Worm (Caenorhabditis elegans) whole organism, young adult: Measurements from ENCODE around the gene myrf-1.

ENCODE experiments used
- B0035.1 ChIP-seq: sonication (generic microtip); optimal IDR thresholded peaks from 2 replicates; lab custom pipeline; 2016; ENCODE audit warnings: missing genetic modification characterization, mild to moderate bottlenecking, missing compliant biosample characterization, missing genotype, missing genetic modification reagents
- B0261.1 ChIP-seq: sonication (generic microtip); optimal IDR thresholded peaks from 2 replicates; lab custom pipeline; 2016; ENCODE audit warnings: mild to moderate bottlenecking, missing genetic modification characterization, moderate library complexity, missing compliant biosample characterization
- C17E4.6 ChIP-seq: fragments of 200-800 bp; sonication (Bioruptor generic); IDR thresholded peaks from 2 replicates; pipeline ENCODE4 v1.3.6; 2022; ENCODE audit warnings: missing genetic modification reagents, missing genetic modification characterization, missing compliant biosample characterization
- K11D2.4 ChIP-seq: fragments of 200-800 bp; sonication (Bioruptor generic); IDR thresholded peaks from 2 replicates; pipeline ENCODE4 v1.3.6; 2022; ENCODE audit warnings: missing genetic modification reagents, missing genetic modification characterization, missing compliant biosample characterization
- T07F8.4 ChIP-seq: sonication (generic microtip); optimal IDR thresholded peaks from 2 replicates; lab custom pipeline; 2016; ENCODE audit warnings: mild to moderate bottlenecking, missing genetic modification characterization, moderate library complexity, missing compliant biosample characterization
- Y79H2A.3 ChIP-seq: fragments of 200-800 bp; sonication (Bioruptor generic); conservative IDR thresholded peaks from 2 replicates; pipeline ENCODE4 v1.3.6; 2022; ENCODE audit warnings: missing genetic modification reagents, missing genetic modification characterization, missing compliant biosample characterization
- aptf-2 ChIP-seq: fragments of 200-800 bp; sonication (Bioruptor generic); conservative IDR thresholded peaks from 2 replicates; pipeline ENCODE4 v1.3.6; 2022; ENCODE audit warnings: missing genetic modification reagents, missing genetic modification characterization, missing compliant biosample characterization
- atf-7 ChIP-seq: sonication (generic microtip); optimal IDR thresholded peaks from 2 replicates; lab custom pipeline; 2017; ENCODE audit warnings: mild to moderate bottlenecking, missing genetic modification characterization, missing compliant biosample characterization
- athp-1 ChIP-seq: sonication (generic microtip); optimal IDR thresholded peaks from 2 replicates; lab custom pipeline; 2017; ENCODE audit warnings: mild to moderate bottlenecking, missing genetic modification characterization, missing compliant biosample characterization
- attf-3 ChIP-seq: fragments of 200-800 bp; sonication (Bioruptor generic); conservative IDR thresholded peaks from 2 replicates; pipeline ENCODE4 v1.3.6; 2022; ENCODE audit warnings: missing genetic modification reagents, missing genetic modification characterization, missing compliant biosample characterization
- bed-1 ChIP-seq: fragments of 200-800 bp; sonication (Bioruptor generic); IDR thresholded peaks from 2 replicates; pipeline ENCODE4 v1.3.6; 2022; ENCODE audit warnings: missing genetic modification reagents, missing genetic modification characterization, missing compliant biosample characterization
- ceh-40 ChIP-seq: fragments of 200-800 bp; sonication (Bioruptor generic); IDR thresholded peaks from 2 replicates; pipeline ENCODE4 v1.3.6; 2022; ENCODE audit warnings: missing genetic modification characterization, missing compliant biosample characterization
- efl-1 ChIP-seq: fragments of 150-350 bp; optimal IDR thresholded peaks from 2 replicates; lab custom pipeline; 2014; ENCODE audit warnings: missing biosample characterization, missing genetic modification reagents, missing genetic modification characterization
- egl-18 ChIP-seq: fragments of 200-800 bp; sonication (Bioruptor generic); IDR thresholded peaks from 2 replicates; pipeline ENCODE4 v1.3.6; 2022; ENCODE audit warnings: missing genetic modification reagents, missing genetic modification characterization, missing compliant biosample characterization
- egl-44 ChIP-seq: fragments of 200-800 bp; sonication (Bioruptor generic); IDR thresholded peaks from 2 replicates; pipeline ENCODE4 v1.3.6; 2022; ENCODE audit warnings: missing genetic modification reagents, missing genetic modification characterization, missing compliant biosample characterization
- ekl-4 ChIP-seq: fragments of 200-800 bp; sonication (Bioruptor generic); IDR thresholded peaks from 2 replicates; pipeline ENCODE4 v1.3.6; 2022; ENCODE audit warnings: missing genetic modification reagents, missing genetic modification characterization, missing compliant biosample characterization
- fkh-3 ChIP-seq: sonication (generic microtip); optimal IDR thresholded peaks from 2 replicates; lab custom pipeline; 2016; ENCODE audit warnings: mild to moderate bottlenecking, missing genetic modification characterization, missing compliant biosample characterization
- him-1 ChIP-seq: sonication (generic microtip); optimal IDR thresholded peaks from 2 replicates; lab custom pipeline; 2016; ENCODE audit warnings: missing genotype, missing genetic modification reagents, missing genetic modification characterization, missing compliant biosample characterization
- hmg-1.2 ChIP-seq: fragments of 200-800 bp; sonication (Bioruptor generic); IDR thresholded peaks from 2 replicates; pipeline ENCODE4 v1.3.6; 2022; ENCODE audit warnings: missing genetic modification reagents, missing genetic modification characterization, missing compliant biosample characterization
- lag-1 ChIP-seq: fragments of 200-800 bp; sonication (Bioruptor generic); IDR thresholded peaks from 2 replicates; pipeline ENCODE4 v1.3.6; 2022; ENCODE audit warnings: missing genetic modification reagents, missing genetic modification characterization, missing compliant biosample characterization
- lin-35 ChIP-seq, 3 experiments: fragments of 150-350 bp in 2 of 3; sonication (generic microtip) in 1 of 3; optimal IDR thresholded peaks; 2 replicates each; lab custom pipeline; 2014 to 2018; ENCODE audit warnings: missing biosample characterization in 3 of 3, missing genetic modification characterization in 3 of 3, missing genetic modification reagents in 3 of 3
- lin-40 ChIP-seq: sonication (generic microtip); optimal IDR thresholded peaks from 2 replicates; lab custom pipeline; 2016; ENCODE audit warnings: missing genetic modification characterization, mild to moderate bottlenecking, missing compliant biosample characterization, missing genotype, missing genetic modification reagents
- lin-54 ChIP-seq: fragments of 200-800 bp; sonication (Bioruptor generic); optimal IDR thresholded peaks from 2 replicates; lab custom pipeline; 2018; ENCODE audit warnings: mild to moderate bottlenecking, missing genetic modification characterization, missing compliant biosample characterization
- madf-8 ChIP-seq: fragments of 200-800 bp; sonication (Bioruptor generic); conservative IDR thresholded peaks from 2 replicates; pipeline ENCODE4 v1.3.6; 2022; ENCODE audit warnings: missing genetic modification reagents, missing genetic modification characterization, missing compliant biosample characterization
- nhr-179 ChIP-seq: sonication (generic microtip); optimal IDR thresholded peaks from 2 replicates; lab custom pipeline; 2016; ENCODE audit warnings: mild to moderate bottlenecking, missing genetic modification characterization, missing compliant biosample characterization
- nhr-80 ChIP-seq: sonication (generic microtip); optimal IDR thresholded peaks from 2 replicates; lab custom pipeline; 2016; ENCODE audit warnings: missing genetic modification characterization, missing compliant biosample characterization
- rec-8 ChIP-seq, 2 experiments: sonication (generic microtip); optimal IDR thresholded peaks; 2 replicates each; lab custom pipeline; 2016; ENCODE audit warnings: mild to moderate bottlenecking in 2 of 2, missing genetic modification characterization in 2 of 2, missing genetic modification reagents in 2 of 2, missing genotype in 2 of 2, missing biosample characterization in 1 of 2, missing compliant biosample characterization in 1 of 2, moderate library complexity in 1 of 2
- repo-1 ChIP-seq: sonication (generic microtip); optimal IDR thresholded peaks from 2 replicates; lab custom pipeline; 2017; ENCODE audit warnings: mild to moderate bottlenecking, missing genetic modification characterization, missing compliant biosample characterization
- snpc-1.1 ChIP-seq: sonication (generic microtip); optimal IDR thresholded peaks from 2 replicates; lab custom pipeline; 2017; ENCODE audit warnings: missing genetic modification characterization, mild to moderate bottlenecking, missing compliant biosample characterization, antibody characterized with exemption, moderate library complexity, missing genotype, missing genetic modification reagents; ENCODE audit not compliant: insufficient read depth
- snpc-4 ChIP-seq, 5 experiments: fragments of 150-350 bp in 1 of 5; sonication (generic microtip) in 4 of 5; optimal IDR thresholded peaks; 2 replicates each; lab custom pipeline; 2014 to 2018; ENCODE audit warnings: missing genetic modification characterization in 5 of 5, missing biosample characterization in 3 of 5, antibody characterized with exemption in 2 of 5, mild to moderate bottlenecking in 2 of 5, missing compliant biosample characterization in 2 of 5, missing genotype in 2 of 5, moderate library complexity in 2 of 5, missing genetic modification reagents in 1 of 5
- tbp1 ChIP-seq: fragments of 200-800 bp; sonication (Bioruptor generic); optimal IDR thresholded peaks from 2 replicates; lab custom pipeline; 2018; ENCODE audit warnings: mild to moderate bottlenecking, missing genetic modification characterization, missing compliant biosample characterization
- unc-130 ChIP-seq: sonication (generic microtip); optimal IDR thresholded peaks from 2 replicates; lab custom pipeline; 2016; ENCODE audit warnings: missing genetic modification reagents, missing genetic modification characterization, missing compliant biosample characterization
- xnd-1 ChIP-seq: sonication (generic microtip); optimal IDR thresholded peaks from 2 replicates; lab custom pipeline; 2016; ENCODE audit warnings: missing genotype, missing genetic modification reagents, missing genetic modification characterization, missing compliant biosample characterization
- zfh-2 ChIP-seq: fragments of 200-800 bp; sonication (Bioruptor generic); conservative IDR thresholded peaks from 2 replicates; pipeline ENCODE4 v1.3.6; 2022; ENCODE audit warnings: missing genetic modification reagents, missing genetic modification characterization, missing compliant biosample characterization
- ztf-26 ChIP-seq: sonication (generic microtip); optimal IDR thresholded peaks from 2 replicates; lab custom pipeline; 2017; ENCODE audit warnings: missing genetic modification characterization, missing compliant biosample characterization
- ztf-28 ChIP-seq: fragments of 200-800 bp; sonication (Bioruptor generic); IDR thresholded peaks from 2 replicates; pipeline ENCODE4 v1.3.6; 2022; ENCODE audit warnings: missing genetic modification reagents, missing genetic modification characterization, missing compliant biosample characterization

Gene myrf-1

DNA sequence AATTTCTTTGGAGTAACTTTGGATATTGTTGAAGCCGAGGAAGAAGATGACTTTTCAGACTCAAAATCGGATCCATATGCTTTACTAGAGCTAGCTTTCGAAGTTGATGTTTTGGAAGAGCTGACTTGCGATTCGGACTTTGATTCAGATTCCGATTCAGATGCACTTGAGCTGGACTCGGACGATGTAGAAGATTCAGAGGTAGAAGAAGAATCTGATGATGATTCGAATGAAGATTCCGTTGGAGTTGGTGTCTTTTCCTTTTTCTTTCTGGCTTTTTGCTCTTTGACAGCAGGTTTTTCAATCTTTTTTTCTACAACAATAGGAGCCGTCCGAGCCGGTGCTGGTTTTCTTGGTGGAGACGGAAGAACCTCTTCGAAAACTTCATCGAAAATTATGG lies 5.6 kb upstream of the myrf-1 start:
- TF ChIP-seq ztf-26 (no peak), rec-8 (tag; optimal IDR thresholded peaks at IDR 0.05; lab: Kevin White, UChicago) (no peak), fkh-3 (tag; lab: Kevin White, UChicago) (no peak), tbp1 (GFP tag; lab: Kevin White, UChicago) (no peak), lin-54 (GFP tag; lab: Kevin White, UChicago) (no peak), snpc-4 (GFP tag; optimal IDR thresholded peaks at IDR 0.05; lab: Kevin White, UChicago) (no peak), snpc-4 (tag; optimal IDR thresholded peaks at IDR 0.05; lab: Kevin White, UChicago) (no peak), lag-1 (GFP tag; lab: Robert Waterston, UW) (no peak), C17E4.6 (GFP tag; lab: Robert Waterston, UW) (no peak)

DNA sequence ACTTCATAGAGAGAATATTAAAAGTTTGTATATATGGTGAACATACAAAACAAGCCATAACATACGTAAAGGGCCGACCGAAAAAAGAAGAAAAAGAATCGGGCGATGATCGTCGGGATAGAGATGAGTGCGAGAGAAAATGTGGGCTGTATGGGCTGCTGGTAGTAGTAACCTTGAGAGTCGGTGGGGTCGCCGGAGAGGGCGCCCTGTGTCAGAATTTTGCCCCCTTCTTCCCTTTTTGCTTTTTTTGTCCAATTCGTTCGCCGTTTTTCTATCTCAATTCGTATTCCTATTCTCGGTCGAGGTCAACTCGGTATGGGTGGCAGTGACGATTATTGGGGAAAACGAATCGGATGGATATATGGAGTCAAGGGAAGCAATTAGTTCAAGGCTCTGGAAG lies 3.6 kb upstream of the myrf-1 start:
- no peak for TF ChIP-seq egl-18 (GFP tag; lab: Robert Waterston, UW)
- TF ChIP-seq, all 124 proteins: peak for 0

DNA sequence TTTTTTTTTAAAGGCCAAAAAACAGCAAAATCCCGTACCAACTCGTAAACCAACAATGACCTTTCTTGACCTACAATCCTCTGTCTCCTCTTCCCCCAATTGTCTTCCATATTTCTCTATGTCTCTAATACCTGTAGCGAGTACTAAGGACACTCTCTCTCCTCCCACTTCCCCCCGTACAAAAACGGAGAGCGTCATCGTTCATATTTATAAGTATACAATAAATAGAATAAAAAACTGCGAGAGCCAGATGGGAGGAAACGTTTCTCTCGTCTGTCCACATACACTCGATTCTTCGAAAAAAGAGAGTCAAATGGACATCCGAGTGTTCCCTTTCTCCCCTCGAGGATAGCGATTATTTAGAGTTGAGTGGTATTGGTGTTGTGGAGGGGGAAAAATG lies 2.4 kb upstream of the myrf-1 start:
- TF ChIP-seq hmg-1.2 (GFP tag; lab: Robert Waterston, UW) (peak; percentile 17; the same call in 1 of the 2 replicates), Y79H2A.3 (GFP tag; lab: Robert Waterston, UW) (no peak)
- TF ChIP-seq, all 124 proteins: peak for 1

ce11 chrII:10501578-10501977 lies 763 bp downstream of the myrf-1 start:
- TF ChIP-seq nhr-80 (tag; lab: Kevin White, UChicago) (peak; percentile 17), zfh-2 (GFP tag; lab: Robert Waterston, UW) (0 out of 2 replicates have a peak, but pooled peaks have one; percentile 17), hmg-1.2 (GFP tag; lab: Robert Waterston, UW) (peak; percentile 68; the same call in 1 of the 2 replicates), ztf-28 (GFP tag; lab: Robert Waterston, UW) (no peak)
- TF ChIP-seq, all 124 proteins: peak for 3

DNA sequence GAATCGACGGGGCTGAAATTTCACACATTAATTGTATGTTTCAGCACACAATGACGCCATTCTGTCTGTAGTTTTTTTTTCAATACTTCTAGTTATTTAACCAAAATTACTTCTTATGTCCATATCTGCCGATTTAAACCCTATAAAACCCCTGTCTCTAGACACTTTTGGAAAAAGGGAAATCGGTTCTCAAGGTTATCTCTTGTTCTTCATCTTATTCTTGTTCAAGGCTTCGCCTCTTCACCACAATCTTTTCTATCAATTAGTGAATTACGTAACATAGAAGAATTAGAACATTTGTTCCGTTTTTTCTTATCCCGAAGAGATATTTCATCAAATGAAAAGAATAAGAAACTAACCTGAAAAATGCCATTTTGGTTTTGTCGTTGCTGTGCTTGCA lies 1.7 kb downstream of the myrf-1 start:
- TF ChIP-seq egl-44 (GFP tag; lab: Robert Waterston, UW) (no peak), efl-1 (GFP tag; lab: Kevin White, UChicago) (no peak), xnd-1 (no peak), lin-35 (GFP tag; optimal IDR thresholded peaks at IDR 0.05; lab: Kevin White, UChicago) (no peak), lin-54 (GFP tag; lab: Kevin White, UChicago) (no peak), attf-3 (no peak), bed-1 (GFP tag; lab: Robert Waterston, UW) (no peak), tbp1 (GFP tag; lab: Kevin White, UChicago) (no peak), K11D2.4 (GFP tag; lab: Robert Waterston, UW) (no peak), him-1 (tag; lab: Kevin White, UChicago) (no peak)

DNA sequence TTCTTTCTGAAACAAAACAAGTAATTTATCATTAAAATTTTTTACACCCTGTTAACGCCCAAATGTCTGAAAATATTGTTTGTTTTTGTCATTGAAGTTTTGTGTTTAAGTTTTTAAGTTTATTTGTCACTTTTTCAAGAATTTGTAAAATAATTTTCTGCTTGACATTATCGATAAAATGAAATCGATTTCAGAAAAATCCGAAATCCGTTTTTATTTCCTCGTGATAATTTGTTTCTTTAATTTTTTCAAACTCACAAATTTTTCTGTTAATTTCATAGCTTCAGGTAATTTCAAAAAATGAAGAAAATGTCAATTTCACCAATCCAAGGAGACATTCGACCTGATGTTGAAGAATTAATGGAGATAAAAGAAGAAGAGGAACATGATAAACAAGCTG lies 6.4 kb downstream of the myrf-1 start, which contains the start of gene ZK666.12:
Gene ZK666.12, plus strand, starts transcription at position 301 of the 400 bp plus-strand sequence.
- TF ChIP-seq fkh-3 (tag; lab: Kevin White, UChicago): no peak
- no peak for TF ChIP-seq lin-54 (GFP tag; lab: Kevin White, UChicago)
- TF ChIP-seq atf-7: no peak
- no peak for TF ChIP-seq rec-8 (tag; optimal IDR thresholded peaks at IDR 0.05; lab: Kevin White, UChicago)
- no peak for TF ChIP-seq ekl-4 (GFP tag; lab: Robert Waterston, UW)
- no peak for TF ChIP-seq unc-130 (GFP tag; lab: Kevin White, UChicago)
- no peak for TF ChIP-seq lag-1 (GFP tag; lab: Robert Waterston, UW)
- TF ChIP-seq ceh-40 (GFP tag; lab: Robert Waterston, UW): no peak
- TF ChIP-seq repo-1 (tag; lab: Kevin White, UChicago): no peak
- TF ChIP-seq madf-8 (GFP tag; lab: Robert Waterston, UW): no peak
- no peak for TF ChIP-seq T07F8.4 (tag; lab: Kevin White, UChicago)
- TF ChIP-seq athp-1 (tag; lab: Kevin White, UChicago): no peak
- TF ChIP-seq B0261.1: no peak
- no peak for TF ChIP-seq B0035.1 (tag; lab: Kevin White, UChicago)
- TF ChIP-seq aptf-2 (GFP tag; lab: Robert Waterston, UW): no peak
- TF ChIP-seq lin-40: no peak
- no peak for TF ChIP-seq C17E4.6 (GFP tag; lab: Robert Waterston, UW)
- TF ChIP-seq nhr-179 (tag; lab: Kevin White, UChicago): no peak
- TF ChIP-seq lin-35 (GFP tag; optimal IDR thresholded peaks at IDR 0.05; lab: Kevin White, UChicago): no peak
- no peak for TF ChIP-seq snpc-1.1 (tag; lab: Kevin White, UChicago)
